Fruit fly (Drosophila melanogaster): ENCODE data around the gene Mulk.

Mulk gene

dm6 chr2L:10314327-10315210 is 44.7 kb downstream of the Mulk start, which contains the start of the genes Usp14 and CG4972:
Usp14 (minus strand) TSS chr2L:10314396.
CG4972 (plus strand) TSS chr2L:10314792.
- TF ChIP-seq CG8478 (optimal IDR thresholded peaks at IDR 0.05), result no peak
- no peak for TF ChIP-seq pan (optimal IDR thresholded peaks at IDR 0.05)

- TF ChIP-seq Dll (optimal IDR thresholded peaks at IDR 0.05) (no peak), EcR (GFP tag; optimal IDR thresholded peaks at IDR 0.05) (no peak), CG8478 (optimal IDR thresholded peaks at IDR 0.05) (no peak), psq (optimal IDR thresholded peaks at IDR 0.05) (no peak), pan (optimal IDR thresholded peaks at IDR 0.05) (no peak), usp (GFP tag; optimal IDR thresholded peaks at IDR 0.05) (no peak)
Observed at dm6 chr2L:10315888-10316287, 46.0 kb downstream of the Mulk start.

dm6 chr2L:10320174-10320775 is 50.4 kb downstream of the Mulk start:
- no peak for TF ChIP-seq psq (optimal IDR thresholded peaks at IDR 0.05)
- TF ChIP-seq pan (optimal IDR thresholded peaks at IDR 0.05), result no peak
- TF ChIP-seq usp (GFP tag; optimal IDR thresholded peaks at IDR 0.05), result no peak
- no peak for TF ChIP-seq CG8478 (optimal IDR thresholded peaks at IDR 0.05)
- no peak for TF ChIP-seq Dll (optimal IDR thresholded peaks at IDR 0.05)
- TF ChIP-seq EcR (GFP tag; optimal IDR thresholded peaks at IDR 0.05), result no peak

All from whole organism.